Worm (Caenorhabditis elegans): ENCODE results near the gene nemt-1.

ce11 chrIV:9268916-9269315, 50.3 kb downstream of the nemt-1 start:
- TF ChIP-seq mdl-1 (tag; optimal IDR thresholded peaks at IDR 0.05) (no peak), C34F6.9 (tag; optimal IDR thresholded peaks at IDR 0.05) (no peak)

Data from whole organism, L2 larva.